Fruit fly (Drosophila melanogaster): ENCODE measurements around the gene CG6661.

CG6661 gene

dm6 chr3L:14001658-14002523 is 32.7 kb upstream of the CG6661 start, which contains the start of the genes Nprl3 and upSET (continued):
- TF ChIP-seq CG13894 (tag; optimal IDR thresholded peaks at IDR 0.05), result peak; percentile 4
- no peak for TF ChIP-seq prd (optimal IDR thresholded peaks at IDR 0.05)
- TF ChIP-seq prd (GFP tag; IDR thresholded peaks at IDR 0.05), result peak; percentile 21; the same call in 1 of the 3 replicates
- TF ChIP-seq Sox100B (GFP tag; optimal IDR thresholded peaks at IDR 0.05), result peak; percentile 8
- TF ChIP-seq vnd (GFP tag; IDR thresholded peaks at IDR 0.05; ENCODE audit: partially characterized antibody), result peak; percentile 81
- TF ChIP-seq CG5180 (GFP tag; optimal IDR thresholded peaks at IDR 0.05), result no peak
- no peak for TF ChIP-seq ap (GFP tag; IDR thresholded peaks at IDR 0.05)
- TF ChIP-seq CG30431 (GFP tag; optimal IDR thresholded peaks at IDR 0.05), result no peak
- peak; percentile 59 for TF ChIP-seq CG30020 (tag; optimal IDR thresholded peaks at IDR 0.05)
- TF ChIP-seq CG15073 (GFP tag; optimal IDR thresholded peaks at IDR 0.05), result no peak
- peak; percentile 52 for TF ChIP-seq phol (tag; optimal IDR thresholded peaks at IDR 0.05)
- peak; percentile 20 for TF ChIP-seq HmgZ (tag; optimal IDR thresholded peaks at IDR 0.05)
- TF ChIP-seq chinmo (GFP tag; IDR thresholded peaks at IDR 0.05; ENCODE audit: partially characterized antibody), result peak; percentile 71; the same call in 1 of the 4 replicates
- TF ChIP-seq mam (GFP tag; optimal IDR thresholded peaks at IDR 0.05), result no peak
- TF ChIP-seq CG11398 (GFP tag; optimal IDR thresholded peaks at IDR 0.05), result no peak
- TF ChIP-seq Side (GFP tag; optimal IDR thresholded peaks at IDR 0.05), result no peak
- TF ChIP-seq CG17328 (GFP tag; IDR thresholded peaks at IDR 0.05), result no peak
- TF ChIP-seq fd102C (GFP tag; optimal IDR thresholded peaks at IDR 0.05), result no peak
- TF ChIP-seq trem (tag; optimal IDR thresholded peaks at IDR 0.05), result peak; percentile 88
- TF ChIP-seq Poxn (GFP tag; IDR thresholded peaks at IDR 0.05), result no peak
- TF ChIP-seq CG14860 (GFP tag; IDR thresholded peaks at IDR 0.05; ENCODE audit: partially characterized antibody), result peak; percentile 79
- TF ChIP-seq HLH4C (GFP tag; IDR thresholded peaks at IDR 0.05; ENCODE audit: partially characterized antibody), result peak; percentile 79
- TF ChIP-seq esg (GFP tag; conservative IDR thresholded peaks at IDR 0.05), result no peak
- TF ChIP-seq CG4730 (GFP tag; IDR thresholded peaks at IDR 0.05), result no peak
- peak; percentile 38 for TF ChIP-seq sqz (GFP tag; optimal IDR thresholded peaks at IDR 0.05)
- peak; percentile 63 for TF ChIP-seq CG1832 (GFP tag; optimal IDR thresholded peaks at IDR 0.05)
- peak; percentile 18 for TF ChIP-seq Asciz (GFP tag; optimal IDR thresholded peaks at IDR 0.05)
- peak; percentile 39 for TF ChIP-seq CG1603 (tag; optimal IDR thresholded peaks at IDR 0.05)
- peak; percentile 65 for TF ChIP-seq Ets97D (GFP tag; optimal IDR thresholded peaks at IDR 0.05)
- no peak for TF ChIP-seq CG1792 (GFP tag; optimal IDR thresholded peaks at IDR 0.05)
- peak; percentile 26 for TF ChIP-seq CG17912 (GFP tag; optimal IDR thresholded peaks at IDR 0.05)
- TF ChIP-seq onecut (GFP tag; IDR thresholded peaks at IDR 0.05), result peak; percentile 78
- TF ChIP-seq Hr78 (GFP tag; optimal IDR thresholded peaks at IDR 0.05), result peak in 1 of 2 experiments; percentile 2
- peak; percentile 33 for TF ChIP-seq Jarid2 (GFP tag; optimal IDR thresholded peaks at IDR 0.05)
- TF ChIP-seq CG9727 (GFP tag; optimal IDR thresholded peaks at IDR 0.05), result peak; percentile 7
- TF ChIP-seq Hmr (GFP tag; optimal IDR thresholded peaks at IDR 0.05), result peak; percentile 34
- TF ChIP-seq CG15514 (GFP tag; optimal IDR thresholded peaks at IDR 0.05), result peak; percentile 70
- peak; percentile 66 for TF ChIP-seq CG2116 (GFP tag; optimal IDR thresholded peaks at IDR 0.05)
- TF ChIP-seq nom (GFP tag; optimal IDR thresholded peaks at IDR 0.05), result peak; percentile 40
- no peak for TF ChIP-seq Ets65A (GFP tag)
- peak; percentile 3 for TF ChIP-seq CTCF (GFP tag; optimal IDR thresholded peaks at IDR 0.05)
- peak; percentile 85 for TF ChIP-seq pzg (GFP tag; optimal IDR thresholded peaks at IDR 0.05)
- peak in 1 of 2 experiments; percentile 27 for TF ChIP-seq insv (GFP tag; optimal IDR thresholded peaks at IDR 0.05)
- TF ChIP-seq NfI (GFP tag; optimal IDR thresholded peaks at IDR 0.05), result peak; percentile 8
- TF ChIP-seq Hr39 (optimal IDR thresholded peaks at IDR 0.05), result no peak
- TF ChIP-seq hkb (optimal IDR thresholded peaks at IDR 0.05), result no peak
- TF ChIP-seq hkb (GFP tag; IDR thresholded peaks at IDR 0.05), result 0 out of 2 replicates have a peak, but pooled peaks have one; percentile 24
- TF ChIP-seq CG17359 (tag; optimal IDR thresholded peaks at IDR 0.05), result peak; percentile 51
- TF ChIP-seq GATAe (GFP tag; conservative IDR thresholded peaks at IDR 0.05), result no peak
